Worm (Caenorhabditis elegans): ENCODE results near the gene gfat-2.

DNA sequence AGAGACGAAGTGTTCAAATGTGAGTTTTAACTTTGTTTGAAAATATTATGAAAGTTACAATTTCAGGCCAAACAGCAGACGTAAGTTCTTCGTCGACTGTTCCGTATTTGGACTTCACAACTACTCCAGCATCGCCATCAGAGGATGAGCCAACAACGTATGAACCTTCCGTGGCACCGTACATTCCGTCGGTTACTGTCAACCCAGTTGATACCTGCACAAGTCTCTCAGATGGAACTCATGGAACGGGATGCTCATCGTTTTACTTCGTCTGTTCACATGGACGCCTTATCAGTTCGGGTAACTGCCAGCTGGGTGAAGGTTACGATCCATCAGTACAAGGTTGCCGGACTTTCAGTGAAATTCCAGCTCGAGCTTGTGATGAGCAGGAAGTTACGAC is 34.3 kb upstream of the gfat-2 start:
- TF ChIP-seq snpc-4 (tag; optimal IDR thresholded peaks at IDR 0.05) (no peak), ztf-4 (tag; optimal IDR thresholded peaks at IDR 0.05) (no peak), mbf-1 (tag; optimal IDR thresholded peaks at IDR 0.05) (no peak), blmp-1 (tag; optimal IDR thresholded peaks at IDR 0.05; ENCODE audit: insufficient read depth) (no peak), unc-39 (tag; optimal IDR thresholded peaks at IDR 0.05) (no peak), unc-62 (GFP tag; optimal IDR thresholded peaks at IDR 0.05) (no peak)

Measured in whole organism, L2 larva.